Fruit fly (Drosophila melanogaster) Kc167 (cell line): ENCODE results near the gene smg.

ENCODE experiments used
- Sin3A ChIP-seq: fragments of >200 bp; optimal IDR thresholded peaks from 2 replicates; lab custom pipeline; 2018; ENCODE audit warnings: missing external identifiers
- psq ChIP-seq: fragments of >200 bp; optimal IDR thresholded peaks from 2 replicates; lab custom pipeline; 2017; ENCODE audit warnings: missing external identifiers
- ttk ChIP-seq: sonication (Bioruptor generic); optimal IDR thresholded peaks from 2 replicates; lab custom pipeline; 2017; ENCODE audit warnings: missing external identifiers

dm6 chr3L:9017414-9017813 is 19.6 kb upstream of the smg start:
- TF ChIP-seq psq (no peak), ttk (lab: Kevin White, UChicago) (no peak), Sin3A (lab: Kevin White, UChicago) (no peak)
